Worm (Caenorhabditis elegans) whole organism, young adult: ENCODE results near the gene fkh-3.
A peak's percentile ranks its signal among the peaks of the same experiment; 100 is the strongest.

ENCODE experiments used
- B0019.2 ChIP-seq: fragments of 200-800 bp; sonication (Bioruptor generic); conservative IDR thresholded peaks from 2 replicates; pipeline ENCODE4 v1.3.6; 2022; ENCODE audit warnings: missing genetic modification reagents, missing genetic modification characterization, missing compliant biosample characterization
- B0035.1 ChIP-seq: sonication (generic microtip); optimal IDR thresholded peaks from 2 replicates; lab custom pipeline; 2016; ENCODE audit warnings: missing genetic modification characterization, mild to moderate bottlenecking, missing compliant biosample characterization, missing genotype, missing genetic modification reagents
- B0261.1 ChIP-seq: sonication (generic microtip); optimal IDR thresholded peaks from 2 replicates; lab custom pipeline; 2016; ENCODE audit warnings: mild to moderate bottlenecking, missing genetic modification characterization, moderate library complexity, missing compliant biosample characterization
- D2030.7 ChIP-seq: fragments of 200-800 bp; sonication (Bioruptor generic); IDR thresholded peaks from 2 replicates; pipeline ENCODE4 v1.3.6; 2022; ENCODE audit warnings: missing genetic modification reagents, missing genetic modification characterization, missing compliant biosample characterization
- F22D6.2 ChIP-seq: sonication (generic microtip); optimal IDR thresholded peaks from 2 replicates; lab custom pipeline; 2016; ENCODE audit warnings: mild to moderate bottlenecking, missing genetic modification characterization, missing compliant biosample characterization
- F23B12.7 ChIP-seq: sonication (generic microtip); optimal IDR thresholded peaks from 2 replicates; lab custom pipeline; 2017; ENCODE audit warnings: missing genetic modification characterization, mild to moderate bottlenecking, missing compliant biosample characterization, antibody characterized with exemption, moderate library complexity; ENCODE audit not compliant: insufficient read depth
- F37B4.10 ChIP-seq: fragments of 200-800 bp; sonication (Bioruptor generic); IDR thresholded peaks from 2 replicates; pipeline ENCODE4 v1.3.6; 2022; ENCODE audit warnings: missing genetic modification characterization, missing compliant biosample characterization
- F52B5.7 ChIP-seq: sonication (generic microtip); optimal IDR thresholded peaks from 2 replicates; lab custom pipeline; 2016; ENCODE audit warnings: mild to moderate bottlenecking, missing genetic modification characterization, missing compliant biosample characterization
- F55B11.4 ChIP-seq: sonication (generic microtip); optimal IDR thresholded peaks from 2 replicates; lab custom pipeline; 2016; ENCODE audit warnings: missing compliant biosample characterization, missing genetic modification characterization, borderline replicate concordance; ENCODE audit not compliant: insufficient read depth
- F57A8.1 ChIP-seq: fragments of 200-800 bp; sonication (Bioruptor generic); optimal IDR thresholded peaks from 2 replicates; lab custom pipeline; 2018; ENCODE audit warnings: mild to moderate bottlenecking, missing genetic modification characterization, moderate library complexity, missing compliant biosample characterization
- T26A5.8 ChIP-seq: sonication (generic microtip); optimal IDR thresholded peaks from 2 replicates; lab custom pipeline; 2016; ENCODE audit warnings: missing genetic modification characterization, missing compliant biosample characterization
- Y53F4B.3 ChIP-seq: fragments of 200-800 bp; sonication (Bioruptor generic); IDR thresholded peaks from 2 replicates; pipeline ENCODE4 v1.3.6; 2022; ENCODE audit warnings: missing genetic modification reagents, missing genetic modification characterization, missing compliant biosample characterization
- Y53G8AR.9 ChIP-seq: fragments of 200-800 bp; sonication (Bioruptor generic); conservative IDR thresholded peaks from 2 replicates; pipeline ENCODE4 v1.3.6; 2022; ENCODE audit warnings: missing genetic modification reagents, missing genetic modification characterization, missing compliant biosample characterization
- Y79H2A.3 ChIP-seq: fragments of 200-800 bp; sonication (Bioruptor generic); conservative IDR thresholded peaks from 2 replicates; pipeline ENCODE4 v1.3.6; 2022; ENCODE audit warnings: missing genetic modification reagents, missing genetic modification characterization, missing compliant biosample characterization
- Y95B8A.8 ChIP-seq: fragments of 200-800 bp; sonication (Bioruptor generic); IDR thresholded peaks from 2 replicates; pipeline ENCODE4 v1.3.6; 2022; ENCODE audit warnings: missing genetic modification reagents, missing genetic modification characterization, missing compliant biosample characterization
- ama-1 ChIP-seq, 3 experiments: fragments of 150-350 bp in 1 of 3; sonication (generic microtip) in 2 of 3; optimal IDR thresholded peaks; 2 replicates each; lab custom pipeline; 2014 to 2018; ENCODE audit warnings: missing biosample characterization in 2 of 3, missing genetic modification characterization in 2 of 3, missing genetic modification reagents in 2 of 3
- atf-7 ChIP-seq: sonication (generic microtip); optimal IDR thresholded peaks from 2 replicates; lab custom pipeline; 2017; ENCODE audit warnings: mild to moderate bottlenecking, missing genetic modification characterization, missing compliant biosample characterization
- athp-1 ChIP-seq: sonication (generic microtip); optimal IDR thresholded peaks from 2 replicates; lab custom pipeline; 2017; ENCODE audit warnings: mild to moderate bottlenecking, missing genetic modification characterization, missing compliant biosample characterization
- attf-3 ChIP-seq: fragments of 200-800 bp; sonication (Bioruptor generic); conservative IDR thresholded peaks from 2 replicates; pipeline ENCODE4 v1.3.6; 2022; ENCODE audit warnings: missing genetic modification reagents, missing genetic modification characterization, missing compliant biosample characterization
- attf-6 ChIP-seq: fragments of 200-800 bp; sonication (Bioruptor generic); IDR thresholded peaks from 2 replicates; pipeline ENCODE4 v1.3.6; 2022; ENCODE audit warnings: missing genetic modification reagents, missing genetic modification characterization, missing compliant biosample characterization
- bed-2 ChIP-seq: fragments of 200-800 bp; sonication (Bioruptor generic); IDR thresholded peaks from 2 replicates; pipeline ENCODE4 v1.3.6; 2022; ENCODE audit warnings: missing genetic modification reagents, missing genetic modification characterization, missing compliant biosample characterization
- ceh-100 ChIP-seq: fragments of 200-800 bp; sonication (Bioruptor generic); IDR thresholded peaks from 2 replicates; pipeline ENCODE4 v1.3.6; 2022; ENCODE audit warnings: missing genetic modification reagents, missing genetic modification characterization, missing compliant biosample characterization
- die-1 ChIP-seq: sonication (generic microtip); optimal IDR thresholded peaks from 2 replicates; lab custom pipeline; 2016; ENCODE audit warnings: missing genotype, mild to moderate bottlenecking, missing genetic modification characterization, missing compliant biosample characterization
- dox-1 ChIP-seq: fragments of 200-800 bp; sonication (Bioruptor generic); IDR thresholded peaks from 2 replicates; pipeline ENCODE4 v1.3.6; 2022; ENCODE audit warnings: missing genetic modification reagents, missing genetic modification characterization, missing compliant biosample characterization
- him-1 ChIP-seq: sonication (generic microtip); optimal IDR thresholded peaks from 2 replicates; lab custom pipeline; 2016; ENCODE audit warnings: missing genotype, missing genetic modification reagents, missing genetic modification characterization, missing compliant biosample characterization
- hlh-12 ChIP-seq: sonication (generic microtip); optimal IDR thresholded peaks from 2 replicates; lab custom pipeline; 2016; ENCODE audit warnings: missing genetic modification characterization, missing compliant biosample characterization
- lag-1 ChIP-seq: fragments of 200-800 bp; sonication (Bioruptor generic); IDR thresholded peaks from 2 replicates; pipeline ENCODE4 v1.3.6; 2022; ENCODE audit warnings: missing genetic modification reagents, missing genetic modification characterization, missing compliant biosample characterization
- lin-26 ChIP-seq: fragments of 200-800 bp; sonication (Bioruptor generic); IDR thresholded peaks from 2 replicates; pipeline ENCODE4 v1.3.6; 2022; ENCODE audit warnings: missing genetic modification reagents, missing genetic modification characterization, missing compliant biosample characterization
- lin-35 ChIP-seq, 3 experiments: fragments of 150-350 bp in 2 of 3; sonication (generic microtip) in 1 of 3; optimal IDR thresholded peaks; 2 replicates each; lab custom pipeline; 2014 to 2018; ENCODE audit warnings: missing biosample characterization in 3 of 3, missing genetic modification characterization in 3 of 3, missing genetic modification reagents in 3 of 3
- madf-6 ChIP-seq: fragments of 200-800 bp; sonication (Bioruptor generic); IDR thresholded peaks from 2 replicates; pipeline ENCODE4 v1.3.6; 2022; ENCODE audit warnings: missing genetic modification reagents, missing genetic modification characterization, missing compliant biosample characterization
- madf-8 ChIP-seq: fragments of 200-800 bp; sonication (Bioruptor generic); conservative IDR thresholded peaks from 2 replicates; pipeline ENCODE4 v1.3.6; 2022; ENCODE audit warnings: missing genetic modification reagents, missing genetic modification characterization, missing compliant biosample characterization
- mcd-1 ChIP-seq: fragments of 200-800 bp; sonication (Bioruptor generic); IDR thresholded peaks from 2 replicates; pipeline ENCODE4 v1.3.6; 2022; ENCODE audit warnings: missing genetic modification reagents, missing genetic modification characterization, missing compliant biosample characterization
- nfyb-1 ChIP-seq: fragments of 200-800 bp; sonication (Bioruptor generic); IDR thresholded peaks from 2 replicates; pipeline ENCODE4 v1.3.6; 2022; ENCODE audit warnings: missing genetic modification reagents, missing genetic modification characterization, missing compliant biosample characterization
- pbrm-1 ChIP-seq: fragments of 200-800 bp; sonication (Bioruptor generic); IDR thresholded peaks from 2 replicates; pipeline ENCODE4 v1.3.6; 2022; ENCODE audit warnings: missing genetic modification reagents, missing genetic modification characterization, missing compliant biosample characterization
- rcor-1 ChIP-seq: fragments of 200-800 bp; sonication (Bioruptor generic); IDR thresholded peaks from 2 replicates; pipeline ENCODE4 v1.3.6; 2022; ENCODE audit warnings: missing genetic modification reagents, missing genetic modification characterization, missing compliant biosample characterization
- rec-8 ChIP-seq, 2 experiments: sonication (generic microtip); optimal IDR thresholded peaks; 2 replicates each; lab custom pipeline; 2016; ENCODE audit warnings: mild to moderate bottlenecking in 2 of 2, missing genetic modification characterization in 2 of 2, missing genetic modification reagents in 2 of 2, missing genotype in 2 of 2, missing biosample characterization in 1 of 2, missing compliant biosample characterization in 1 of 2, moderate library complexity in 1 of 2
- rpc-1 ChIP-seq, 2 experiments: fragments of 150-350 bp in 1 of 2; sonication (generic microtip) in 1 of 2; optimal IDR thresholded peaks; 2 replicates each; lab custom pipeline; 2014 to 2018; ENCODE audit warnings: missing biosample characterization in 1 of 2, missing genetic modification characterization in 1 of 2, missing genetic modification reagents in 1 of 2, missing genotype in 1 of 2
- sdz-38 ChIP-seq: sonication (generic microtip); optimal IDR thresholded peaks from 2 replicates; lab custom pipeline; 2016; ENCODE audit warnings: missing genotype, missing genetic modification characterization, missing compliant biosample characterization
- snpc-1.3 ChIP-seq: sonication (generic microtip); optimal IDR thresholded peaks from 2 replicates; lab custom pipeline; 2017; ENCODE audit warnings: missing genetic modification characterization, mild to moderate bottlenecking, missing compliant biosample characterization, antibody characterized with exemption, moderate library complexity, missing genotype, missing genetic modification reagents; ENCODE audit not compliant: insufficient read depth
- sptf-2 ChIP-seq: fragments of 200-800 bp; sonication (Bioruptor generic); optimal IDR thresholded peaks from 2 replicates; lab custom pipeline; 2018; ENCODE audit warnings: mild to moderate bottlenecking, missing genetic modification characterization, missing compliant biosample characterization
- zfh-2 ChIP-seq: fragments of 200-800 bp; sonication (Bioruptor generic); conservative IDR thresholded peaks from 2 replicates; pipeline ENCODE4 v1.3.6; 2022; ENCODE audit warnings: missing genetic modification reagents, missing genetic modification characterization, missing compliant biosample characterization
- zim-3 ChIP-seq: sonication (generic microtip); optimal IDR thresholded peaks from 2 replicates; lab custom pipeline; 2017; ENCODE audit warnings: mild to moderate bottlenecking, missing genetic modification characterization, moderate library complexity, missing compliant biosample characterization
- ztf-18 ChIP-seq: sonication (generic microtip); optimal IDR thresholded peaks from 2 replicates; lab custom pipeline; 2016; ENCODE audit warnings: missing genotype, mild to moderate bottlenecking, missing genetic modification characterization, missing compliant biosample characterization
- ztf-26 ChIP-seq: sonication (generic microtip); optimal IDR thresholded peaks from 2 replicates; lab custom pipeline; 2017; ENCODE audit warnings: missing genetic modification characterization, missing compliant biosample characterization
- ztf-6 ChIP-seq: fragments of 200-800 bp; sonication (Bioruptor generic); IDR thresholded peaks from 2 replicates; pipeline ENCODE4 v1.3.6; 2022; ENCODE audit warnings: missing genetic modification reagents, missing genetic modification characterization, missing compliant biosample characterization

Gene fkh-3

DNA sequence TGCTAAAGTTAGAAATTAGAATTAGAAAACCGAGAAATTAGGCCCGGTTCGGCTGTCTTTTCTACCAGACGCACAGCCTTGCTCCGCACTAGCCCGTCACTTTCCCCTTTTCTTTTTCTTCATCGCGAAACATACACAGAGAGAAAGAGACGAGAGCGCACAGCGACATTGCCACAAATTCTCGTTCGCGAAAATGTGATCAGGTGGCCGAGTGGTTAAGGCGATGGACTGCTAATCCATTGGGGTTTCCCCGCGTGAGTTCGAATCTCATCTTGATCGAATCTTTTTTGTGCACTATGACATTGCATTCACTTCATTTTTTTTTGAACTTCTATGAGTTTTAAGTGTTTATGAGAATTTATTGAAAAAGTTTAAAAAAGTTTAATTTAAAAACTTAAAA lies 19.2 kb upstream of the fkh-3 start (continued):
- no peak for TF ChIP-seq F55B11.4
- peak in 1 of 3 experiments; percentile 42 for TF ChIP-seq lin-35 (GFP tag; optimal IDR thresholded peaks at IDR 0.05; lab: Kevin White, UChicago)
- TF ChIP-seq bed-2 (GFP tag; lab: Robert Waterston, UW), result no peak
- no peak for TF ChIP-seq attf-6 (GFP tag; lab: Robert Waterston, UW)

ce11 chrX:13435790-13436472 lies 12.7 kb upstream of the fkh-3 start, which contains the start of gene jmjd-3.3:
Gene jmjd-3.3, plus strand, starts transcription at chrX:13436422.
- TF ChIP-seq rcor-1, result no peak
- TF ChIP-seq T26A5.8 (tag; lab: Kevin White, UChicago), result no peak
- no peak for TF ChIP-seq athp-1 (tag; lab: Kevin White, UChicago)
- peak; percentile 61 for TF ChIP-seq B0261.1 (tag; lab: Kevin White, UChicago)
- no peak for TF ChIP-seq ceh-100 (GFP tag; lab: Robert Waterston, UW)
- no peak for TF ChIP-seq Y53G8AR.9 (GFP tag; lab: Robert Waterston, UW)
- TF ChIP-seq die-1, result peak; percentile 20
- no peak for TF ChIP-seq mcd-1 (GFP tag; lab: Robert Waterston, UW)
- TF ChIP-seq snpc-1.3 (tag; lab: Kevin White, UChicago), result peak; percentile 22
- TF ChIP-seq sdz-38 (tag; lab: Kevin White, UChicago), result no peak
- TF ChIP-seq B0019.2 (GFP tag; lab: Robert Waterston, UW), result no peak
- no peak for TF ChIP-seq ztf-6
- no peak for TF ChIP-seq sptf-2
- no peak for TF ChIP-seq Y95B8A.8 (GFP tag; lab: Robert Waterston, UW)
- peak; percentile 58; the same call in 1 of the 2 replicates for TF ChIP-seq D2030.7
- no peak for TF ChIP-seq hlh-12 (tag; lab: Kevin White, UChicago)
- no peak for TF ChIP-seq pbrm-1 (GFP tag; lab: Robert Waterston, UW)
- no peak for TF ChIP-seq attf-3 (GFP tag; lab: Robert Waterston, UW)
- TF ChIP-seq ztf-18, result no peak
- no peak for TF ChIP-seq ama-1 (optimal IDR thresholded peaks at IDR 0.05; lab: Kevin White, UChicago)
- peak in 1 of 2 experiments; percentile 26 for TF ChIP-seq ama-1 (GFP tag; optimal IDR thresholded peaks at IDR 0.05; lab: Kevin White, UChicago)
- TF ChIP-seq madf-6, result no peak
- TF ChIP-seq B0035.1 (tag; lab: Kevin White, UChicago), result no peak
- TF ChIP-seq Y79H2A.3 (GFP tag; lab: Robert Waterston, UW), result no peak
- TF ChIP-seq atf-7 (tag; lab: Kevin White, UChicago), result no peak
- TF ChIP-seq Y53F4B.3 (GFP tag; lab: Robert Waterston, UW), result no peak
- TF ChIP-seq zfh-2 (GFP tag; lab: Robert Waterston, UW), result no peak
- TF ChIP-seq F55B11.4, result no peak
- TF ChIP-seq rec-8 (tag; optimal IDR thresholded peaks at IDR 0.05; lab: Kevin White, UChicago), result no peak
- no peak for TF ChIP-seq zim-3 (tag; lab: Kevin White, UChicago)
- TF ChIP-seq nfyb-1, result no peak
- TF ChIP-seq F37B4.10 (GFP tag; lab: Robert Waterston, UW), result no peak
- TF ChIP-seq madf-8 (GFP tag; lab: Robert Waterston, UW), result no peak
- TF ChIP-seq F23B12.7 (tag; lab: Kevin White, UChicago), result no peak
- no peak for TF ChIP-seq F57A8.1 (GFP tag; lab: Kevin White, UChicago)
- TF ChIP-seq F52B5.7 (tag; lab: Kevin White, UChicago), result no peak
- peak; percentile 2 for TF ChIP-seq him-1
- TF ChIP-seq lin-35 (GFP tag; optimal IDR thresholded peaks at IDR 0.05; lab: Kevin White, UChicago), result no peak
- TF ChIP-seq ztf-26, result no peak
- no peak for TF ChIP-seq lag-1 (GFP tag; lab: Robert Waterston, UW)
- peak; percentile 59 for TF ChIP-seq rpc-1 (optimal IDR thresholded peaks at IDR 0.05; lab: Kevin White, UChicago)
- peak; percentile 82 for TF ChIP-seq rpc-1 (tag; optimal IDR thresholded peaks at IDR 0.05; lab: Kevin White, UChicago)
- TF ChIP-seq dox-1, result no peak
- TF ChIP-seq lin-26 (GFP tag; lab: Robert Waterston, UW), result peak; percentile 44; the same call in 1 of the 2 replicates
- TF ChIP-seq F22D6.2 (tag; lab: Kevin White, UChicago), result no peak
